Worm (Caenorhabditis elegans) whole organism, mixed stage, embryonic: Measurements from ENCODE around the gene R11D1.12.

Experiments
- elt-3 ChIP-seq: fragments of 150-350 bp; optimal IDR thresholded peaks from 2 replicates; lab custom pipeline; 2014; ENCODE audit warnings: missing biosample characterization, missing genetic modification characterization
- unc-39 ChIP-seq: fragments of 150-350 bp; optimal IDR thresholded peaks from 2 replicates; lab custom pipeline; 2014; ENCODE audit warnings: missing biosample characterization, missing genetic modification characterization
- zip-8 ChIP-seq: fragments of 150-350 bp; optimal IDR thresholded peaks from 2 replicates; lab custom pipeline; 2014; ENCODE audit warnings: missing biosample characterization, missing genetic modification characterization

ce11 chrV:12711999-12712398, 13.8 kb downstream of the R11D1.12 start, which contains the start of gene R11D1.3:
- no peak for TF ChIP-seq elt-3 (tag; lab: Kevin White, UChicago)
- no peak for TF ChIP-seq unc-39 (tag; lab: Kevin White, UChicago)
- TF ChIP-seq zip-8 (tag; lab: Kevin White, UChicago): no peak
